Fruit fly (Drosophila melanogaster): ENCODE results near the gene raskol.

The raskol gene

dm6 chrX:17799070-17799802, 89.3 kb downstream of the raskol start (continued):
- TF ChIP-seq CG31224 (GFP tag; IDR thresholded peaks at IDR 0.05), result no peak
- TF ChIP-seq Xrp1 (GFP tag; IDR thresholded peaks at IDR 0.05), result peak; percentile 47; the same call in 1 of the 2 replicates
- TF ChIP-seq dmrt11E (tag; optimal IDR thresholded peaks at IDR 0.05), result peak; percentile 65
- peak; percentile 8 for TF ChIP-seq CG1602 (GFP tag; optimal IDR thresholded peaks at IDR 0.05)
- no peak for TF ChIP-seq CG3163 (GFP tag; optimal IDR thresholded peaks at IDR 0.05)
- TF ChIP-seq cg (GFP tag; optimal IDR thresholded peaks at IDR 0.05), result peak; percentile 44
- peak; percentile 21; the same call in 1 of the 2 replicates for TF ChIP-seq CG10959 (GFP tag; IDR thresholded peaks at IDR 0.05)
- no peak for TF ChIP-seq sc (optimal IDR thresholded peaks at IDR 0.05)
- TF ChIP-seq sc (GFP tag; optimal IDR thresholded peaks at IDR 0.05), result peak; percentile 40
- TF ChIP-seq Blimp-1 (GFP tag; optimal IDR thresholded peaks at IDR 0.05), result peak; percentile 45
- TF ChIP-seq CG3838 (GFP tag; optimal IDR thresholded peaks at IDR 0.05), result no peak
- TF ChIP-seq CG3847 (GFP tag; IDR thresholded peaks at IDR 0.05), result no peak
- peak; percentile 31 for TF ChIP-seq CG15601 (tag; optimal IDR thresholded peaks at IDR 0.05)
- no peak for TF ChIP-seq knrl (GFP tag; IDR thresholded peaks at IDR 0.05; ENCODE audit: partially characterized antibody)
- peak; percentile 47 for TF ChIP-seq CG8924 (tag; optimal IDR thresholded peaks at IDR 0.05)
- TF ChIP-seq Sox102F (GFP tag; optimal IDR thresholded peaks at IDR 0.05), result peak; percentile 23
- TF ChIP-seq CG10366 (GFP tag; IDR thresholded peaks at IDR 0.05), result 0 out of 2 replicates have a peak, but pooled peaks have one; percentile 10
- peak; percentile 48; the same call in 2 of the 3 replicates for TF ChIP-seq dysf (GFP tag; IDR thresholded peaks at IDR 0.05)
- peak; percentile 70 for TF ChIP-seq gem (tag; optimal IDR thresholded peaks at IDR 0.05)
- no peak for TF ChIP-seq bigmax (GFP tag; optimal IDR thresholded peaks at IDR 0.05)
- peak; percentile 16 for TF ChIP-seq scrt (GFP tag; optimal IDR thresholded peaks at IDR 0.05)
- no peak for TF ChIP-seq NFAT (GFP tag; IDR thresholded peaks at IDR 0.05)
- TF ChIP-seq lilli (GFP tag; optimal IDR thresholded peaks at IDR 0.05), result no peak
- no peak for TF ChIP-seq CG15514 (GFP tag; optimal IDR thresholded peaks at IDR 0.05)
- TF ChIP-seq CG18011 (GFP tag; optimal IDR thresholded peaks at IDR 0.05), result no peak
- no peak for TF ChIP-seq CG11085 (GFP tag; IDR thresholded peaks at IDR 0.05)
- peak; percentile 9 for TF ChIP-seq CG1603 (tag; optimal IDR thresholded peaks at IDR 0.05)
- no peak for TF ChIP-seq hbn (GFP tag; IDR thresholded peaks at IDR 0.05; ENCODE audit: partially characterized antibody)
- no peak for TF ChIP-seq jumu (GFP tag; optimal IDR thresholded peaks at IDR 0.05)
- TF ChIP-seq Side (GFP tag; optimal IDR thresholded peaks at IDR 0.05), result no peak
- TF ChIP-seq CG8388 (GFP tag; optimal IDR thresholded peaks at IDR 0.05), result peak; percentile 43
- TF ChIP-seq CG17829 (tag; optimal IDR thresholded peaks at IDR 0.05), result peak; percentile 50
- TF ChIP-seq Sox100B (GFP tag; optimal IDR thresholded peaks at IDR 0.05), result peak; percentile 13
- TF ChIP-seq CG17385 (GFP tag; optimal IDR thresholded peaks at IDR 0.05), result peak; percentile 4
- TF ChIP-seq Oli (tag; optimal IDR thresholded peaks at IDR 0.05), result peak; percentile 51
- TF ChIP-seq CG12391 (tag; optimal IDR thresholded peaks at IDR 0.05), result peak; percentile 47
- peak; percentile 11 for TF ChIP-seq Meics (GFP tag; optimal IDR thresholded peaks at IDR 0.05)
- TF ChIP-seq so (GFP tag; IDR thresholded peaks at IDR 0.05), result no peak
- TF ChIP-seq dmrt99B (tag; optimal IDR thresholded peaks at IDR 0.05), result peak; percentile 54
- TF ChIP-seq D19A (tag; optimal IDR thresholded peaks at IDR 0.05), result peak; percentile 95
- peak; percentile 30; the same call in 1 of the 2 replicates for TF ChIP-seq Ptx1 (GFP tag; IDR thresholded peaks at IDR 0.05)
- TF ChIP-seq fru (optimal IDR thresholded peaks at IDR 0.05), result no peak
- peak; percentile 21 for TF ChIP-seq Six4 (GFP tag; optimal IDR thresholded peaks at IDR 0.05)
- peak; percentile 3 for TF ChIP-seq Hr3 (GFP tag; optimal IDR thresholded peaks at IDR 0.05)
- TF ChIP-seq CG2712 (tag; optimal IDR thresholded peaks at IDR 0.05), result peak; percentile 64
- TF ChIP-seq Hr51 (GFP tag; optimal IDR thresholded peaks at IDR 0.05), result peak in 1 of 2 experiments; percentile 39
- no peak for TF ChIP-seq gsb (GFP tag; IDR thresholded peaks at IDR 0.05)
- TF ChIP-seq vvl (GFP tag; IDR thresholded peaks at IDR 0.05), result peak; percentile 62
- peak; percentile 49; the same call in 1 of the 2 replicates for TF ChIP-seq CG17328 (GFP tag; IDR thresholded peaks at IDR 0.05)
